Worm (Caenorhabditis elegans) whole organism, L4/young adult: ENCODE measurements around the gene F09C6.13.

ENCODE experiments used
- dao-5 ChIP-seq: sonication (generic microtip); optimal IDR thresholded peaks from 2 replicates; lab custom pipeline; 2016; ENCODE audit warnings: missing genotype, missing genetic modification characterization, moderate library complexity, missing compliant biosample characterization
- him-1 ChIP-seq: sonication (generic microtip); optimal IDR thresholded peaks from 2 replicates; lab custom pipeline; 2016; ENCODE audit warnings: missing genotype, missing genetic modification reagents, missing genetic modification characterization, missing compliant biosample characterization

ce11 chrV:16848498-16848897 is 36.3 kb upstream of the F09C6.13 start, which contains the start of the genes clec-36 and clec-26:
- no peak for TF ChIP-seq dao-5 (tag; lab: Kevin White, UChicago)
- TF ChIP-seq him-1 (tag; lab: Kevin White, UChicago) = no peak
